Fruit fly (Drosophila melanogaster) whole organism, wandering third instar larva: Measurements from ENCODE around the gene CG34425.
A peak's percentile ranks its signal among the peaks of the same experiment; 100 is the strongest.

Source experiments
- CG32264 ChIP-seq: fragments of 200-800 bp; sonication (Bioruptor generic); optimal IDR thresholded peaks from 2 replicates; lab custom pipeline; 2016; ENCODE audit warnings: missing biosample characterization, missing genetic modification characterization
- Dfd ChIP-seq: fragments of >200 bp; optimal IDR thresholded peaks from 2 replicates; lab custom pipeline; 2017; ENCODE audit warnings: missing biosample characterization, missing genetic modification characterization
- jim ChIP-seq: fragments of 175-275, 200-325 bp; sonication (Bioruptor generic); optimal IDR thresholded peaks from 2 replicates; lab custom pipeline; 2016; ENCODE audit warnings: missing biosample characterization, mild to moderate bottlenecking, missing genetic modification characterization

dm6 chr3R:4478220-4479037 is 27.7 kb downstream of the CG34425 start:
- TF ChIP-seq CG32264 (GFP tag; lab: Kevin White, UChicago) (peak; percentile 77), Dfd (no peak), jim (GFP tag; lab: Kevin White, UChicago) (no peak)
